Worm (Caenorhabditis elegans): ENCODE results near the gene Y51H4A.935.

Y51H4A.935 gene

DNA sequence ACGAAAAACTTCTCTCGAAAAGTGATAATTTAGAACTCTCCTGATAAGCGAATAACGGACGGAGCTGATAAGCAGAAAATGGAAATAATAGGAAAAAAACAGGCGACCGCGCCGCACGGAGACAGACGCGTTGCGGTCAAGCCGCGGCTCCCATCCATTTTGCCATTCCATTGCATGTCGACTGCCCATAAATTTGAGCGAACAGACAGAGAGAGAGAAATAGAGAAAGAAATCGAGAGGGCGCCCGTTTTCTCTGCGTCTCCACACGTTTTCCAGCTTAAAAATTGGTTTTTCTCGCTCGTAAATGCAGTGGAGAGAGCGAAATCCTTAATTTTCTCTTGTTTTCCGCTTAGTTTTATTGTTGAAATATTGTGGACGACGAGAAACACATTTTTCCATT lies 5.2 kb downstream of the Y51H4A.935 start (continued):
- TF ChIP-seq madf-10 (tag; optimal IDR thresholded peaks at IDR 0.05) (peak; percentile 25), lin-35 (GFP tag; optimal IDR thresholded peaks at IDR 0.05) (peak in 1 of 3 experiments; percentile 45), hlh-12 (tag; optimal IDR thresholded peaks at IDR 0.05) (no peak), hmg-1.2 (GFP tag; IDR thresholded peaks at IDR 0.05) (peak; percentile 71; the same call in 1 of the 2 replicates), mcd-1 (GFP tag; IDR thresholded peaks at IDR 0.05) (peak; percentile 38; the same call in 1 of the 2 replicates), cebp-1 (GFP tag; IDR thresholded peaks at IDR 0.05) (no peak), cebp-1 (tag; optimal IDR thresholded peaks at IDR 0.05) (peak; percentile 82), sea-2 (GFP tag; IDR thresholded peaks at IDR 0.05) (no peak), B0336.3 (GFP tag; IDR thresholded peaks at IDR 0.05) (peak; percentile 70), dox-1 (GFP tag; IDR thresholded peaks at IDR 0.05) (peak; percentile 71)

DNA sequence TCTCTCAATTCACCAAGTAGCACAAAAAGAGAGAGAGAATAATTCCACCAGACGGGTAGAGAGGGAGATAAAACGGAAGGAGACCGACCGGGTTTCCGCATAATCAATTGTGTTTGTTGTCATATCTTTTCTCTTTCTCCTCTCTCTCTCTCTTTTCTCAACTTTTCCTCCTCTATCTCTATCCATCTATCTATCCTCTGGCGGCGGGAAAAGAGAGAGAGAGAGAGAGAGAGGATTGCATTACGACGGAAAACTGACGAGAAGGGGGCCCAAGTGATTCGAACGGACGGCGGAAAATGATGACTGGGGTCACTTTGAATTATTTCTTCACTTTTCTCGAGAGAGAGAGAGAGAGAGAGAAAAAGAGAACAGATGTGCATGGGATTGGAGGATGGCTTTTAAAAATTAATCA lies 9.0 kb downstream of the Y51H4A.935 start:
- TF ChIP-seq somi-1 (GFP tag; optimal IDR thresholded peaks at IDR 0.05) (peak; percentile 82), egrh-3 (GFP tag; IDR thresholded peaks at IDR 0.05) (0 out of 2 replicates have a peak, but pooled peaks have one; percentile 31), ztf-6 (GFP tag; IDR thresholded peaks at IDR 0.05) (no peak), K12H6.12 (tag; optimal IDR thresholded peaks at IDR 0.05) (peak; percentile 45), lin-26 (GFP tag; IDR thresholded peaks at IDR 0.05) (no peak), hmg-1.2 (GFP tag; IDR thresholded peaks at IDR 0.05) (peak; percentile 5; the same call in 1 of the 2 replicates), lin-40 (tag; optimal IDR thresholded peaks at IDR 0.05) (peak; percentile 30), snpc-4 (GFP tag; optimal IDR thresholded peaks at IDR 0.05) (no peak), snpc-4 (tag; optimal IDR thresholded peaks at IDR 0.05) (peak in 1 of 4 experiments; percentile 25), ceh-27 (GFP tag; optimal IDR thresholded peaks at IDR 0.05) (peak; percentile 21), K11D2.4 (GFP tag; IDR thresholded peaks at IDR 0.05) (peak; percentile 40; the same call in 1 of the 2 replicates), cebp-1 (GFP tag; IDR thresholded peaks at IDR 0.05) (no peak), cebp-1 (tag; optimal IDR thresholded peaks at IDR 0.05) (peak; percentile 53), dox-1 (GFP tag; IDR thresholded peaks at IDR 0.05) (peak; percentile 36; the same call in 1 of the 2 replicates), zfh-2 (GFP tag; conservative IDR thresholded peaks at IDR 0.05) (peak; percentile 71; the same call in 1 of the 2 replicates), him-1 (tag; optimal IDR thresholded peaks at IDR 0.05) (no peak)

DNA sequence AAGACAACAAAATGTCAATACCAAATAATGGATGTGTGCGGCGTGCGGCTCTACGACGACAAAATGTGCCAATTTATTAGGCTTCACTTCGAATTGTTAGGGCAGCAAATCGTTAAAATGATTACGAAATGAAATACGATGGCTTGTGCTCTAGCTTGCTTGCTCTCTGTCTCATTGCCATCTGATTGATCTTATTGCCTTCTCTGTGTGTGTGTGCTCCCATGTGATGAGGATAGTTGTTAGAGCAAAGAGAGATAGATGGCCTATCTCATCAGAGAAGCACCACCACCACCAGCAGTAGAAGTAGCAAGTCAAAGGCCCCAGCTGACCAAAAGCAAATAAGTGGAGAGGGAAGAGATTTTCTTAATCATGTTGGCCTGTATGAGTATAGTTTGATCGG lies 10.5 kb downstream of the Y51H4A.935 start:
- TF ChIP-seq tbp1 (GFP tag; optimal IDR thresholded peaks at IDR 0.05) = no peak
- TF ChIP-seq snpc-4 (GFP tag; optimal IDR thresholded peaks at IDR 0.05) = no peak
- TF ChIP-seq snpc-4 (tag; optimal IDR thresholded peaks at IDR 0.05) = peak in 1 of 4 experiments; percentile 38
- TF ChIP-seq cebp-1 (GFP tag; IDR thresholded peaks at IDR 0.05) = no peak
- peak; percentile 37 for TF ChIP-seq cebp-1 (tag; optimal IDR thresholded peaks at IDR 0.05)

ce11 chrIV:16494007-16494406 lies 13.0 kb downstream of the Y51H4A.935 start:
- TF ChIP-seq ets-4 (GFP tag; optimal IDR thresholded peaks at IDR 0.05) (no peak), Y53G8AR.9 (GFP tag; conservative IDR thresholded peaks at IDR 0.05) (no peak), ccch-3 (GFP tag; optimal IDR thresholded peaks at IDR 0.05) (no peak), cebp-1 (GFP tag; IDR thresholded peaks at IDR 0.05) (no peak), cebp-1 (tag; optimal IDR thresholded peaks at IDR 0.05) (no peak), F23B12.7 (tag; optimal IDR thresholded peaks at IDR 0.05; ENCODE audit: insufficient read depth) (no peak), nhr-90 (tag; optimal IDR thresholded peaks at IDR 0.05) (no peak)

ce11 chrIV:16492937-16493336 lies 14.1 kb downstream of the Y51H4A.935 start:
- no peak for TF ChIP-seq cebp-1 (GFP tag; IDR thresholded peaks at IDR 0.05)
- TF ChIP-seq cebp-1 (tag; optimal IDR thresholded peaks at IDR 0.05) = peak; percentile 53
- TF ChIP-seq D2030.7 (GFP tag; IDR thresholded peaks at IDR 0.05) = no peak

- TF ChIP-seq Y95B8A.8 (GFP tag; IDR thresholded peaks at IDR 0.05) = no peak; the same call in 1 of the 2 replicates
- TF ChIP-seq pbrm-1 (GFP tag; IDR thresholded peaks at IDR 0.05) = peak; percentile 86
- TF ChIP-seq F57C9.4 (tag; optimal IDR thresholded peaks at IDR 0.05) = no peak
- no peak for TF ChIP-seq attf-6 (GFP tag; IDR thresholded peaks at IDR 0.05)
- TF ChIP-seq Y56A3A.18 (GFP tag; IDR thresholded peaks at IDR 0.05) = peak; percentile 49; the same call in 1 of the 2 replicates
- peak; percentile 66; the same call in 1 of the 2 replicates for TF ChIP-seq K11D2.4 (GFP tag; IDR thresholded peaks at IDR 0.05)
- no peak for TF ChIP-seq rpc-1 (optimal IDR thresholded peaks at IDR 0.05)
- no peak for TF ChIP-seq rpc-1 (tag; optimal IDR thresholded peaks at IDR 0.05)
- TF ChIP-seq lag-1 (GFP tag; IDR thresholded peaks at IDR 0.05) = no peak
- TF ChIP-seq ZK185.1 (tag; optimal IDR thresholded peaks at IDR 0.05; ENCODE audit: poor library complexity, severe bottlenecking) = peak; percentile 63
- no peak for TF ChIP-seq F57A8.1 (GFP tag; optimal IDR thresholded peaks at IDR 0.05)
- no peak for TF ChIP-seq hmg-20 (GFP tag; IDR thresholded peaks at IDR 0.05)
- peak; percentile 89 for TF ChIP-seq madf-10 (tag; optimal IDR thresholded peaks at IDR 0.05)
Measured at ce11 chrIV:16492327-16492726, 14.7 kb downstream of the Y51H4A.935 start.

Measured in whole organism, young adult.